Worm (Caenorhabditis elegans): Measurements from ENCODE around the gene F10A3.11.

The F10A3.11 gene

DNA sequence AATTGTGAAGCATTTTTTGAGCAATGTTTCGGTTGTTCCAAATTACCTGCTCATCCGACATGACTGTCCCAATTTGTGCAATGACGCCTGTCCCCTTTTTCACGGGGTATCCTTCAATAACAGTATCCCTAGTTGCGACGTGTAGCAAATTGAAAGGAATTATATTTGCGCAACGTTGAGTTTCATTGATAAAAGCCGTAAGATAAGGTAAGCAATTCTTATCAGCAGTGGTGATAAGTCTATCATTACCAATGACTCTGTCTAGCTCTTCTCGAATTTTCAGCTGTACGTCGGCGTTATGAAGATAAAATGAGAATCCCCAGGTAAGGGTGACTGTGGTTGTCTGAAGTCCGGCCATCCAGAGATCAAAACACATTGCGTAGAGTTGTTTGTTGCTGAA is 11.6 kb downstream of the F10A3.11 start:
- TF ChIP-seq cog-1 (tag; optimal IDR thresholded peaks at IDR 0.05): no peak
- TF ChIP-seq flt-1 (GFP tag; IDR thresholded peaks at IDR 0.05): no peak
- no peak for TF ChIP-seq med-1 (GFP tag; optimal IDR thresholded peaks at IDR 0.05; ENCODE audit: insufficient read depth)
- no peak for TF ChIP-seq ztf-29 (GFP tag; IDR thresholded peaks at IDR 0.05)
- TF ChIP-seq tab-1 (GFP tag; IDR thresholded peaks at IDR 0.05): no peak
- no peak for TF ChIP-seq ref-1 (GFP tag; conservative IDR thresholded peaks at IDR 0.05)
- no peak for TF ChIP-seq T22C8.4 (GFP tag; IDR thresholded peaks at IDR 0.05)
- TF ChIP-seq klf-2 (GFP tag; conservative IDR thresholded peaks at IDR 0.05): no peak
- no peak for TF ChIP-seq ztf-23 (GFP tag; IDR thresholded peaks at IDR 0.05)

- no peak for TF ChIP-seq ztf-23 (GFP tag; IDR thresholded peaks at IDR 0.05)
Measured at ce11 chrV:16175227-16175626, 12.7 kb downstream of the F10A3.11 start.

- TF ChIP-seq T22C8.4 (GFP tag; IDR thresholded peaks at IDR 0.05) (no peak), flt-1 (GFP tag; IDR thresholded peaks at IDR 0.05) (no peak), ztf-29 (GFP tag; IDR thresholded peaks at IDR 0.05) (no peak), ref-1 (GFP tag; conservative IDR thresholded peaks at IDR 0.05) (no peak), ztf-23 (GFP tag; IDR thresholded peaks at IDR 0.05) (no peak), cog-1 (tag; optimal IDR thresholded peaks at IDR 0.05) (no peak), tab-1 (GFP tag; IDR thresholded peaks at IDR 0.05) (no peak), klf-2 (GFP tag; conservative IDR thresholded peaks at IDR 0.05) (no peak), med-1 (GFP tag; optimal IDR thresholded peaks at IDR 0.05; ENCODE audit: insufficient read depth) (no peak)
Measured at ce11 chrV:16175757-16176156, 13.3 kb downstream of the F10A3.11 start, which contains the start of gene cyp-33D1. TSS of gene cyp-33D1 (minus strand) at chrV:16175857.

ce11 chrV:16180350-16180749 is 17.9 kb downstream of the F10A3.11 start, which contains the start of gene str-106:
TSS of gene str-106 (plus strand) at chrV:16180650.
- TF ChIP-seq med-1 (GFP tag; optimal IDR thresholded peaks at IDR 0.05; ENCODE audit: insufficient read depth) (no peak), klf-2 (GFP tag; conservative IDR thresholded peaks at IDR 0.05) (no peak), tab-1 (GFP tag; IDR thresholded peaks at IDR 0.05) (no peak)

DNA sequence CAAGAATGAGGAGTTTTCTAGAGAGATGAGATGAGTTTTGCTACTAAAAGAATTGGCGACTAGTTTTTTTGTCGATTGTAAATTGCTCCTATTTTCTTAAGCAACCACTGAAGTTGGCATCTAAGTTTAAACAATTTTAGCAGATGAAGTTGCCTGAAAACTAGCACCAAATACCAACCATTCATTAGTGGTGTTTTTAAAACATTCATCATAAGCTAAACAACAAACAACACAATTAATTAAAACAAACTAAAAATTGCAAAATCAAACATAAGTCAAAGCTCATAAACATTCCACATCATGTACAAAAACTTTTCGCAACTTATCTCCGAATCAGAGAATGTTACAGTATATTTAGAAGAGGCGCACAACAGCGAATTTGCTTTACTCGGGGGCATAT is 19.6 kb downstream of the F10A3.11 start, which contains the start of gene srz-13:
srz-13 (plus strand) TSS at position 301 of the 400 bp plus-strand sequence.
- no peak for TF ChIP-seq ztf-23 (GFP tag; IDR thresholded peaks at IDR 0.05)
- TF ChIP-seq ref-1 (GFP tag; conservative IDR thresholded peaks at IDR 0.05): no peak
- TF ChIP-seq flt-1 (GFP tag; IDR thresholded peaks at IDR 0.05): no peak
- TF ChIP-seq ztf-29 (GFP tag; IDR thresholded peaks at IDR 0.05): no peak
- no peak for TF ChIP-seq klf-2 (GFP tag; conservative IDR thresholded peaks at IDR 0.05)
- no peak for TF ChIP-seq tab-1 (GFP tag; IDR thresholded peaks at IDR 0.05)
- TF ChIP-seq med-1 (GFP tag; optimal IDR thresholded peaks at IDR 0.05; ENCODE audit: insufficient read depth): no peak
- TF ChIP-seq cog-1 (tag; optimal IDR thresholded peaks at IDR 0.05): no peak
- TF ChIP-seq T22C8.4 (GFP tag; IDR thresholded peaks at IDR 0.05): no peak

- no peak for TF ChIP-seq ztf-23 (GFP tag; IDR thresholded peaks at IDR 0.05)
- TF ChIP-seq tab-1 (GFP tag; IDR thresholded peaks at IDR 0.05): no peak
- no peak for TF ChIP-seq ztf-29 (GFP tag; IDR thresholded peaks at IDR 0.05)
- no peak for TF ChIP-seq T22C8.4 (GFP tag; IDR thresholded peaks at IDR 0.05)
Measured at ce11 chrV:16182918-16183317, 20.4 kb downstream of the F10A3.11 start, which contains the start of gene srh-277. TSS of gene srh-277 (plus strand) at chrV:16183218.

ce11 chrV:16183357-16183756 is 20.9 kb downstream of the F10A3.11 start, which contains the start of gene srz-14:
TSS of gene srz-14 (plus strand) at chrV:16183657.
- TF ChIP-seq cog-1 (tag; optimal IDR thresholded peaks at IDR 0.05) (no peak), T22C8.4 (GFP tag; IDR thresholded peaks at IDR 0.05) (no peak), tab-1 (GFP tag; IDR thresholded peaks at IDR 0.05) (no peak), med-1 (GFP tag; optimal IDR thresholded peaks at IDR 0.05; ENCODE audit: insufficient read depth) (no peak), ztf-29 (GFP tag; IDR thresholded peaks at IDR 0.05) (no peak), ztf-23 (GFP tag; IDR thresholded peaks at IDR 0.05) (no peak), flt-1 (GFP tag; IDR thresholded peaks at IDR 0.05) (no peak), ref-1 (GFP tag; conservative IDR thresholded peaks at IDR 0.05) (no peak), klf-2 (GFP tag; conservative IDR thresholded peaks at IDR 0.05) (no peak)

DNA sequence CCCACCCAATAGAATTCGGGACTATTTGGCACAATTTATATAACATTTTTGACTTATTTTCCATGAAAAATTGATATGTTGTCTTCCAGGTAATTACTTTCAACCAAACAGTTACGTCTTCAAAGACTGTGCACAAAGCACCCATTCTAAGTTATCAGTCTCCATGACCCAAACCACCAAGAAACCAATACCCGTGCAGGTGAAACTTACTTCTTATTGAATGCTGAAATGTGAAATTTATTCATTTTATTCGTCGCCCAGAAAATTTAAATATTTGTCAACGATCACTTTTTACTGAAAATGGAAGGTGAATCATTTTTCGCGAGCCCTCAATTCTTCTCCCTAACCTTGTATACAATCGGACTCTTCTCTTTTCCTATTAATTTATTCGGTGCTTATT is 28.0 kb downstream of the F10A3.11 start, which contains the start of gene srh-281:
srh-281 (plus strand) TSS at position 301 of the 400 bp plus-strand sequence.
- no peak for TF ChIP-seq flt-1 (GFP tag; IDR thresholded peaks at IDR 0.05)

DNA sequence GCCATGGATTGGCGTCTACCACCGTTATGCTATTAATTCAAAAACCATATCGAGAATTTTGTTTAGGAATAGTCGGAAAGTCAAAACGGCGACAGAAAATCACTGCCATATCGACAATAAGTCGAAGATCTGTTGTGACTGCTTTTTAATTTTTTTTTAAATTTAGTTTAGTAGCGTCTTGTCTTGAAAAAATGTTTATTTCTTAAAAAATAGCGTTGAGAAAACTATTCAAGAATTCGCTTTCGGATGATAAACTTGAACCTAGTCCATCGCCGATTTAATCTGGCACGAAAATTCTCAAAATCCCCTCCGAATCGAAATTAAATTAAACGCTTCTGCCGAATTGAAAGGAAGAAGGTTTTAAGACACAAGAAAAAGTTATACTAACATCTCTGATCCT is 29.6 kb downstream of the F10A3.11 start, which contains the start of gene srh-279:
srh-279 (plus strand) TSS at position 301 of the 400 bp plus-strand sequence.
- TF ChIP-seq tab-1 (GFP tag; IDR thresholded peaks at IDR 0.05) (no peak), T22C8.4 (GFP tag; IDR thresholded peaks at IDR 0.05) (no peak), flt-1 (GFP tag; IDR thresholded peaks at IDR 0.05) (no peak), klf-2 (GFP tag; conservative IDR thresholded peaks at IDR 0.05) (no peak), ref-1 (GFP tag; conservative IDR thresholded peaks at IDR 0.05) (no peak), cog-1 (tag; optimal IDR thresholded peaks at IDR 0.05) (no peak), ztf-23 (GFP tag; IDR thresholded peaks at IDR 0.05) (no peak), med-1 (GFP tag; optimal IDR thresholded peaks at IDR 0.05; ENCODE audit: insufficient read depth) (no peak)

DNA sequence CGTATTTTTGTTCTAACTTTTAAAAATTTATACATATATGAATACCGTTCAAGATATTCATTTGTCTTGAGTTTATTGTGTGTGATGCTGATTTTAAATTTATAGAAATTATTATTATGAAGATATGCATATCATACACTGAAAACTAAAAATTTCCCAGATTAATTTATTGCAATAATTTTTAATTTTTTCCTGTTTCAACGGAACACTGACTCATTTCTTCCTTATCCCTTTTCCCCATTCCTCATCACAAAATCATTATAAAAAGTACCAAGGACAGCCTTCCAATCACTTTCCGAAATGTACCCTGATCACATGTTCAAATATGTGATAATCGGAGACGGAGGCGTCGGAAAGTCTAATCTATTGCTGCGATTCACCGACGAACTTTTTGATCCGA is 32.2 kb downstream of the F10A3.11 start, which contains the start of gene rabr-4:
rabr-4 (plus strand) TSS at position 301 of the 400 bp plus-strand sequence.
- no peak for TF ChIP-seq ztf-23 (GFP tag; IDR thresholded peaks at IDR 0.05)
- no peak for TF ChIP-seq med-1 (GFP tag; optimal IDR thresholded peaks at IDR 0.05; ENCODE audit: insufficient read depth)
- TF ChIP-seq klf-2 (GFP tag; conservative IDR thresholded peaks at IDR 0.05): no peak
- no peak for TF ChIP-seq ztf-29 (GFP tag; IDR thresholded peaks at IDR 0.05)
- TF ChIP-seq T22C8.4 (GFP tag; IDR thresholded peaks at IDR 0.05): no peak
- TF ChIP-seq flt-1 (GFP tag; IDR thresholded peaks at IDR 0.05): no peak
- no peak for TF ChIP-seq cog-1 (tag; optimal IDR thresholded peaks at IDR 0.05)
- TF ChIP-seq tab-1 (GFP tag; IDR thresholded peaks at IDR 0.05): no peak
- TF ChIP-seq ref-1 (GFP tag; conservative IDR thresholded peaks at IDR 0.05): no peak

All from whole organism, midembryonic.